Worm (Caenorhabditis elegans) whole organism, L1 larva: ENCODE measurements around the gene pcp-4.

Experiments
- lin-13 ChIP-seq: fragments of 150-350 bp; optimal IDR thresholded peaks from 2 replicates; lab custom pipeline; 2014; ENCODE audit warnings: missing biosample characterization, missing genetic modification reagents, missing genetic modification characterization
- nhr-19 ChIP-seq: fragments of 200-800 bp; sonication (Bioruptor generic); conservative IDR thresholded peaks from 2 replicates; pipeline ENCODE4 v1.3.6; 2022; ENCODE audit warnings: missing genetic modification characterization, missing compliant biosample characterization
- unc-62 ChIP-seq: fragments of 150-350 bp; optimal IDR thresholded peaks from 2 replicates; lab custom pipeline; 2014; ENCODE audit warnings: missing biosample characterization, missing genetic modification reagents, missing genetic modification characterization
- xbp-1 ChIP-seq: sonication (generic microtip); optimal IDR thresholded peaks from 2 replicates; lab custom pipeline; 2016; ENCODE audit warnings: missing genetic modification characterization, missing compliant biosample characterization

DNA sequence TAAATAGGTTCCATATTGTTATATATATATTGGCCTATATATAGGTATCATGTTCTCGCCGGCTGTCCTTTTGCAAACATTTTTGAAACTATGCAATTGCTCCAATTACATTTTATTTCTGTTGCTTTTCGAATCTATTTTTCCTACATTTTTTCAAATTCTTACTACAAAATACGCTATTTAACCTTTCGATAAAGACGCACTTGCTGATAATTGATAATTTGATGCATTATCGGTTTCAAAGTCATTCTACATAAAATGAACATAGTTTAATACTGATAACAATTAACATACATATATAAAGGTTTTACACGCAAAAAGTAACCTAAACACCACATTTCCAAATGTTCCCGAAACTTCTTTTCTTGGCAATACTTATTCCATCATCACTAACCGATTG, 42.5 kb downstream of the pcp-4 start, which contains the start of gene clec-258:
- no peak for TF ChIP-seq nhr-19
- TF ChIP-seq unc-62 = no peak
- no peak for TF ChIP-seq lin-13 (GFP tag; lab: Kevin White, UChicago)
- no peak for TF ChIP-seq xbp-1
